Worm (Caenorhabditis elegans) whole organism, L2 larva: ENCODE results near the gene F38B6.2.

Experiments used
- aly-2 ChIP-seq: fragments of 150-350 bp; optimal IDR thresholded peaks from 2 replicates; lab custom pipeline; 2014; ENCODE audit warnings: missing biosample characterization, missing genetic modification characterization
- egl-27 ChIP-seq: sonication (generic microtip); optimal IDR thresholded peaks from 3 replicates; lab custom pipeline; 2017; ENCODE audit warnings: missing biosample characterization, missing genetic modification reagents, missing genetic modification characterization
- elt-3 ChIP-seq: sonication (generic microtip); optimal IDR thresholded peaks from 2 replicates; lab custom pipeline; 2017; ENCODE audit warnings: missing biosample characterization, missing genetic modification characterization
- gmeb-1 ChIP-seq: fragments of 150-350 bp; optimal IDR thresholded peaks from 2 replicates; lab custom pipeline; 2014; ENCODE audit warnings: missing biosample characterization, missing genetic modification characterization
- lin-13 ChIP-seq: fragments of 150-350 bp; optimal IDR thresholded peaks from 2 replicates; lab custom pipeline; 2014; ENCODE audit warnings: missing biosample characterization, missing genetic modification reagents, missing genetic modification characterization
- mbf-1 ChIP-seq: sonication (generic microtip); optimal IDR thresholded peaks from 2 replicates; lab custom pipeline; 2017; ENCODE audit warnings: missing biosample characterization, missing genetic modification characterization
- nhr-12 ChIP-seq: fragments of 150-350 bp; optimal IDR thresholded peaks from 2 replicates; lab custom pipeline; 2014; ENCODE audit warnings: missing biosample characterization, missing genetic modification characterization
- ztf-11 ChIP-seq: sonication (generic microtip); optimal IDR thresholded peaks from 2 replicates; lab custom pipeline; 2017; ENCODE audit warnings: missing biosample characterization, missing genetic modification characterization

ce11 chrX:6682683-6683082, 15.7 kb upstream of the F38B6.2 start, which contains the start of gene F38B6.8:
- no peak for TF ChIP-seq nhr-12
- TF ChIP-seq egl-27 (tag; lab: Kevin White, UChicago) = no peak
- TF ChIP-seq mbf-1 = no peak
- no peak for TF ChIP-seq lin-13 (GFP tag; lab: Kevin White, UChicago)
- no peak for TF ChIP-seq elt-3 (tag; lab: Kevin White, UChicago)
- no peak for TF ChIP-seq aly-2
- no peak for TF ChIP-seq gmeb-1 (tag; lab: Kevin White, UChicago)
- no peak for TF ChIP-seq ztf-11 (tag; lab: Kevin White, UChicago)
